Fruit fly (Drosophila melanogaster): ENCODE results near the gene CG42323.

DNA sequence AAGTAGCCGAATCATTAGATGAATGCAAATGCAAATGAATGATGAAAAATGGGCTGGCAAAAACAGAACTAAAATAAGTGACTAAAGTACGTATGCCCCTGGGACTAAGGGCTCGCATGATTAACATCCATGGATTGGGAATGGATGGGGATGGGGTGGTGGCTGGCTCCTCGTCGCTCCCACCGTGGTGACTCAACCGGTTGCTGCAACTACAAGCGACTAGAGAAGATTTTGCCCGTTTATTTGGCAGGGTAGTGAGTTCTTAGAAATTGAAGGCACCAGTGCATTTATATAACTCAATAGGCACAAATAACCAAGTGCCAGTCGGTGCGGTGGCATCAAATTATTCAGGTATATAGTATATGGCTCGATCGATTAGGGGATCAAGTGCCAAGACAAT is 35.4 kb upstream of the CG42323 start, which contains the start of gene Tsf1:
- TF ChIP-seq Sin3A (optimal IDR thresholded peaks at IDR 0.05) = no peak
- TF ChIP-seq h (optimal IDR thresholded peaks at IDR 0.05) = no peak
- TF ChIP-seq insv (optimal IDR thresholded peaks at IDR 0.05) = no peak
